Fruit fly (Drosophila melanogaster): Measurements from ENCODE around the gene CG15422.

Gene CG15422

DNA sequence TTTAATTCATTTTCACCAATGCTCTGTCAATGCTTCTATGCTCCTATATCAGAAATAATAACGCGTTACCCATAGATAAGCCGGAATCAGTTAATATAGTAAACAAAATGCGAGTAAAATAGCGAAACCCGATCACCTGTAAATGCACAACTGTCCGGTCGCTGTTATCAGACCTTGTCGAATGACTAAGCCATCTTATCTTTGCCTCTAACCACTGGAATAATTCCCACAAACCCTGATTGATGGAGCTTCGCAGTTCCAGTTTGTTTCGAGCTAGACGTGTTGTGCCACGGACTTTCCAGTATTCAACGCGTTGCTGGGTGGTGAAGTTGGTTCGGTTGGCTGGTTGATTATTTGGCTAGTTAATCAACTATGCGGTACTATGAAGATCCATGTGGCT lies at the start of gene CG15422:
CG15422 (plus strand) TSS at position 301 of the 400 bp plus-strand sequence.
- no peak for TF ChIP-seq CG11617 (GFP tag; optimal IDR thresholded peaks at IDR 0.05)
- no peak for TF ChIP-seq CG7045 (GFP tag; optimal IDR thresholded peaks at IDR 0.05)
- TF ChIP-seq Hr96 (GFP tag; optimal IDR thresholded peaks at IDR 0.05), result no peak
- no peak for TF ChIP-seq CG5204 (GFP tag; optimal IDR thresholded peaks at IDR 0.05)
- TF ChIP-seq CG33017 (tag; optimal IDR thresholded peaks at IDR 0.05), result no peak
- no peak for TF ChIP-seq Crg-1 (GFP tag; optimal IDR thresholded peaks at IDR 0.05)
- TF ChIP-seq cic (GFP tag; optimal IDR thresholded peaks at IDR 0.05), result no peak
- no peak for TF ChIP-seq Mnt (GFP tag; optimal IDR thresholded peaks at IDR 0.05)
- no peak for TF ChIP-seq tj (GFP tag; optimal IDR thresholded peaks at IDR 0.05)
- no peak for TF ChIP-seq bab1 (GFP tag; optimal IDR thresholded peaks at IDR 0.05)

- no peak for TF ChIP-seq Clk (GFP tag; optimal IDR thresholded peaks at IDR 0.05)
- TF ChIP-seq Crg-1 (GFP tag; optimal IDR thresholded peaks at IDR 0.05), result no peak
- no peak for TF ChIP-seq Hr96 (GFP tag; optimal IDR thresholded peaks at IDR 0.05)
- TF ChIP-seq CG1620 (GFP tag; optimal IDR thresholded peaks at IDR 0.05), result no peak
- TF ChIP-seq CG7045 (GFP tag; optimal IDR thresholded peaks at IDR 0.05), result no peak
- no peak for TF ChIP-seq CG33017 (tag; optimal IDR thresholded peaks at IDR 0.05)
- TF ChIP-seq CG5204 (GFP tag; optimal IDR thresholded peaks at IDR 0.05), result no peak
- TF ChIP-seq CG12768 (GFP tag; optimal IDR thresholded peaks at IDR 0.05), result no peak
- no peak for TF ChIP-seq kay (GFP tag; ENCODE audit: borderline replicate concordance)
- TF ChIP-seq CG7101 (tag; optimal IDR thresholded peaks at IDR 0.05), result no peak
- TF ChIP-seq bab1 (GFP tag; optimal IDR thresholded peaks at IDR 0.05), result no peak
- no peak for TF ChIP-seq toe (GFP tag; optimal IDR thresholded peaks at IDR 0.05)
These were observed 36.5 kb upstream of the CG15422 start for dm6 chr2L:3968325-3968724.

DNA sequence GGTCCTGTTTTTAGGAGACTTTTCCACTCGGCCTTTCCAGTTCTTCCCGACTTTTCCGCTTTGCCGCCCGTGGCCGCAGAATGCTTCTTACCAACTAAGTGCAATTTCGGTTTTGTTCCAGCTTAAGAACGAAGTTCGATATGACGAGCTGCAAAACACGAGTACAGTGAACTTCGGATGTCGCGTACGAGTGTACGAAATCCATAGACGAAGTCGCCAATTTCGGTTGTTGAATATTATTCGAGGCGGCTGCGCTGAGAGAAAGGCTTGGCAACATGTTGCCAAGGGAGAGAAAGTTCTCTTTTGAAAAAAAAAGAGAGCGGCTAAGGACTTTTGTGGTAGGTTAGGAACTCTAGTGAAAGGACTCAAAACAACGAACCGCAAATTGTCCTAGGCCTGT lies 13.1 kb upstream of the CG15422 start, which contains the start of gene fred:
fred (minus strand) TSS at position 76 of the 400 bp plus-strand sequence.
- TF ChIP-seq CG1620 (GFP tag; optimal IDR thresholded peaks at IDR 0.05), result no peak
- TF ChIP-seq cic (GFP tag; optimal IDR thresholded peaks at IDR 0.05), result no peak
- TF ChIP-seq Crg-1 (GFP tag; optimal IDR thresholded peaks at IDR 0.05), result no peak
- TF ChIP-seq CG7101 (tag; optimal IDR thresholded peaks at IDR 0.05), result no peak
- TF ChIP-seq pad (GFP tag; optimal IDR thresholded peaks at IDR 0.05), result no peak
- TF ChIP-seq tj (GFP tag; optimal IDR thresholded peaks at IDR 0.05), result no peak
- no peak for TF ChIP-seq toe (GFP tag; optimal IDR thresholded peaks at IDR 0.05)
- no peak for TF ChIP-seq CG5204 (GFP tag; optimal IDR thresholded peaks at IDR 0.05)
- TF ChIP-seq CG14711 (tag; optimal IDR thresholded peaks at IDR 0.05), result no peak
- no peak for TF ChIP-seq ovo (GFP tag; optimal IDR thresholded peaks at IDR 0.05)
- no peak for TF ChIP-seq CG33017 (tag; optimal IDR thresholded peaks at IDR 0.05)
- TF ChIP-seq bab1 (GFP tag; optimal IDR thresholded peaks at IDR 0.05), result no peak
- TF ChIP-seq CG7045 (GFP tag; optimal IDR thresholded peaks at IDR 0.05), result no peak
- no peak for TF ChIP-seq cnc (optimal IDR thresholded peaks at IDR 0.05)
- no peak for TF ChIP-seq Hr96 (GFP tag; optimal IDR thresholded peaks at IDR 0.05)
- no peak for TF ChIP-seq CG12768 (GFP tag; optimal IDR thresholded peaks at IDR 0.05)
- no peak for TF ChIP-seq kay (GFP tag; ENCODE audit: borderline replicate concordance)
- TF ChIP-seq Clk (GFP tag; optimal IDR thresholded peaks at IDR 0.05), result no peak
- TF ChIP-seq CG11617 (GFP tag; optimal IDR thresholded peaks at IDR 0.05), result no peak
- no peak for TF ChIP-seq Mnt (GFP tag; optimal IDR thresholded peaks at IDR 0.05)

DNA sequence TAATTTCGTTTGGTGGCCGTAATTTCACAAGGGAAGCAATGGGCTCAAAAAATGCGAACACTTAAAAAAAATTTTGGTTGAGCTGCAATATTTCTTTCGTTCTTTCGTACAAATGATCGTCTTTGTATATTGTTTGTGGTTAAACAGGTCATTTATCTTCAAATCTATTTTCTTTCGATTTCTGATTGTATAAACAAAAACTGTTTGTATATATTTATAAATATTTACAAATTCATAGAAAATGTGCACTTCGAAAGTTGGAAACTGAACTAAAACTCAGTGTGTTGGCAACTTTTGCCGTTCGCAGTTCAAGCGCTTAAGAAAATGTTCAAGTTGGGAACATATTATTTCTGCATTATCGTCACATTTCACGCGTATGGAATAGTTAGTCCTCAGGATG lies 5.1 kb upstream of the CG15422 start, which contains the start of gene CG43797:
CG43797 (plus strand) TSS at position 301 of the 400 bp plus-strand sequence.
- no peak for TF ChIP-seq ovo (GFP tag; optimal IDR thresholded peaks at IDR 0.05)
- TF ChIP-seq Crg-1 (GFP tag; optimal IDR thresholded peaks at IDR 0.05), result no peak
- no peak for TF ChIP-seq CG12768 (GFP tag; optimal IDR thresholded peaks at IDR 0.05)
- TF ChIP-seq tj (GFP tag; optimal IDR thresholded peaks at IDR 0.05), result no peak
- no peak for TF ChIP-seq CG1620 (GFP tag; optimal IDR thresholded peaks at IDR 0.05)
- no peak for TF ChIP-seq CG14711 (tag; optimal IDR thresholded peaks at IDR 0.05)
- TF ChIP-seq cnc (optimal IDR thresholded peaks at IDR 0.05), result no peak
- no peak for TF ChIP-seq kay (GFP tag; ENCODE audit: borderline replicate concordance)
- TF ChIP-seq Hr96 (GFP tag; optimal IDR thresholded peaks at IDR 0.05), result no peak
- TF ChIP-seq CG33017 (tag; optimal IDR thresholded peaks at IDR 0.05), result no peak
- TF ChIP-seq toe (GFP tag; optimal IDR thresholded peaks at IDR 0.05), result no peak
- no peak for TF ChIP-seq CG11617 (GFP tag; optimal IDR thresholded peaks at IDR 0.05)
- TF ChIP-seq cic (GFP tag; optimal IDR thresholded peaks at IDR 0.05), result no peak
- TF ChIP-seq Mnt (GFP tag; optimal IDR thresholded peaks at IDR 0.05), result no peak
- no peak for TF ChIP-seq CG7101 (tag; optimal IDR thresholded peaks at IDR 0.05)
- no peak for TF ChIP-seq CG7045 (GFP tag; optimal IDR thresholded peaks at IDR 0.05)
- no peak for TF ChIP-seq bab1 (GFP tag; optimal IDR thresholded peaks at IDR 0.05)
- TF ChIP-seq Clk (GFP tag; optimal IDR thresholded peaks at IDR 0.05), result no peak

DNA sequence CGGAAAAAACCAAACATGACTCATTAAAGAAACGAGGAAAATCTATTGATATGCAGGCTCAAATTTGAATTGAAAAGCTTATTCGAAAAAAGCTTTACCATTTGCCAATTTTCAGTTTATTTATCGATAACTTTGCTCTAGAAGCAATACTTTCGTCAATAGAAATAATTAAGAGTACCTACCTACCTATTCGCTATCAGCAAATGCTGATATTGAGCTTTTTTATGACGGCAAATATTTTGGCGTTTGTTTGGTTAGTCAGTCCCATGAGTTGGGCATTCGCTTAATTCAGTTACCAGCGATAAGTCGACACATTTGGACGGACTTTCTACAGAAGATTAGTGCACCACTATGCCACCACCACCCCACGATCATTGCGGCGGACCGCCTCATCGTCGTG lies 1.0 kb upstream of the CG15422 start, which contains the start of gene CG34176:
CG34176 (plus strand) TSS at position 301 of the 400 bp plus-strand sequence.
- TF ChIP-seq tj (GFP tag; optimal IDR thresholded peaks at IDR 0.05) (no peak), CG7101 (tag; optimal IDR thresholded peaks at IDR 0.05) (no peak), toe (GFP tag; optimal IDR thresholded peaks at IDR 0.05) (no peak), CG5204 (GFP tag; optimal IDR thresholded peaks at IDR 0.05) (no peak)

- no peak for TF ChIP-seq CG14711 (tag; optimal IDR thresholded peaks at IDR 0.05)
These were observed 957 bp downstream of the CG15422 start, which contains the start of gene CG15423 for dm6 chr2L:4005741-4006140. Gene CG15423 (plus strand): TSS chr2L:4006041.

DNA sequence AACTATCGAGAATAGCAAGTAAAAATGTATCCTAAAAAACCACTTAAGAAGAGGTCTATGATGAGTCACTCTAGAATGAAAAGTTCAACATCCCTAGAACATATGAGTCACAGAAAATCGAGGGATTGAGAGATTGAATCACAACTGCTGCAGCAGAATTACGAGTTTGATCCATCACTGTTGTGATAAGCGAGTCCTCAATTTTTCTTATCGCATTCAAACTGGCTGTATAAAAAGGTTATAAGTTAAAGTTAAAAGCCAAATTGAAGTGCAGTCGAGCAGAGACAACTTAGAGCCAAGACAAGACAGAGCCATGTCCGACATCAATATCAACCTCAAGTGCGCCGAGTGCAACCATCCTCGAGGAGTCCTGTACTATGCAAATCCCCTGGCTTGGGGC lies 2.6 kb downstream of the CG15422 start, which contains the start of gene CG43773:
CG43773 (plus strand) TSS at position 301 of the 400 bp plus-strand sequence.
- TF ChIP-seq tj (GFP tag; optimal IDR thresholded peaks at IDR 0.05) (no peak), cnc (optimal IDR thresholded peaks at IDR 0.05) (no peak), CG1620 (GFP tag; optimal IDR thresholded peaks at IDR 0.05) (no peak), bab1 (GFP tag; optimal IDR thresholded peaks at IDR 0.05) (no peak), CG33017 (tag; optimal IDR thresholded peaks at IDR 0.05) (no peak), CG7101 (tag; optimal IDR thresholded peaks at IDR 0.05) (no peak), Mnt (GFP tag; optimal IDR thresholded peaks at IDR 0.05) (no peak), CG7045 (GFP tag; optimal IDR thresholded peaks at IDR 0.05) (no peak), ovo (GFP tag; optimal IDR thresholded peaks at IDR 0.05) (no peak), cic (GFP tag; optimal IDR thresholded peaks at IDR 0.05) (no peak), pad (GFP tag; optimal IDR thresholded peaks at IDR 0.05) (no peak), Hr96 (GFP tag; optimal IDR thresholded peaks at IDR 0.05) (no peak), toe (GFP tag; optimal IDR thresholded peaks at IDR 0.05) (no peak), CG11617 (GFP tag; optimal IDR thresholded peaks at IDR 0.05) (no peak), CG14711 (tag; optimal IDR thresholded peaks at IDR 0.05) (no peak), Crg-1 (GFP tag; optimal IDR thresholded peaks at IDR 0.05) (no peak)

All from whole organism, adult.